Fruit fly (Drosophila melanogaster) whole organism, embryonic: ENCODE data around the gene Cdc7.

Experiments
- Atf3 ChIP-seq: fragments of 200-800 bp; sonication (Bioruptor generic); optimal IDR thresholded peaks from 3 replicates; lab custom pipeline; 2016; ENCODE audit warnings: missing biosample characterization, missing genetic modification characterization
- CG10267 ChIP-seq: fragments of 200-800 bp; sonication (Bioruptor generic); optimal IDR thresholded peaks from 2 replicates; lab custom pipeline; 2018; ENCODE audit warnings: missing biosample characterization, mild to moderate bottlenecking, missing genetic modification characterization, moderate library complexity
- CG11093 ChIP-seq: fragments of 200-800 bp; sonication (Bioruptor generic); IDR thresholded peaks from 3 replicates; pipeline ENCODE4 v1.3.6; 2022; ENCODE audit warnings: missing biosample characterization, missing genetic modification characterization
- CG12769 ChIP-seq: fragments of 200-800 bp; sonication (Bioruptor generic); optimal IDR thresholded peaks from 2 replicates; lab custom pipeline; 2019; ENCODE audit warnings: missing biosample characterization, mild to moderate bottlenecking, missing genetic modification characterization, moderate library complexity
- CG13894 ChIP-seq: fragments of 200-800 bp; sonication (Bioruptor generic); optimal IDR thresholded peaks from 3 replicates; lab custom pipeline; 2018; ENCODE audit warnings: missing biosample characterization, mild to moderate bottlenecking, missing genetic modification characterization, moderate library complexity
- CG14050 ChIP-seq: fragments of 200-800 bp; sonication (Bioruptor generic); IDR thresholded peaks from 3 replicates; pipeline ENCODE4 v1.3.6; 2022; ENCODE audit warnings: missing biosample characterization, missing genetic modification characterization
- CG14965 ChIP-seq: fragments of 200-800 bp; sonication (Bioruptor generic); optimal IDR thresholded peaks from 2 replicates; lab custom pipeline; 2016; ENCODE audit warnings: missing biosample characterization, missing genetic modification characterization, borderline replicate concordance
- CG1602 ChIP-seq: fragments of 200-800 bp; sonication (Bioruptor generic); optimal IDR thresholded peaks from 3 replicates; lab custom pipeline; 2016; ENCODE audit warnings: missing biosample characterization, missing genetic modification characterization
- CG1647 ChIP-seq: fragments of 200-800 bp; sonication (Bioruptor generic); optimal IDR thresholded peaks from 3 replicates; lab custom pipeline; 2016; ENCODE audit warnings: missing biosample characterization, missing genetic modification characterization
- CG17912 ChIP-seq: fragments of 200-800 bp; sonication (Bioruptor generic); optimal IDR thresholded peaks from 2 replicates; lab custom pipeline; 2018; ENCODE audit warnings: missing biosample characterization, mild to moderate bottlenecking, missing genetic modification characterization
- CG1792 ChIP-seq: fragments of 200-800 bp; sonication (Bioruptor generic); optimal IDR thresholded peaks from 2 replicates; lab custom pipeline; 2016; ENCODE audit warnings: missing biosample characterization, missing genetic modification characterization
- CG2199 ChIP-seq: fragments of 200-800 bp; sonication (Bioruptor generic); IDR thresholded peaks from 3 replicates; pipeline ENCODE4 v1.3.6; 2022; ENCODE audit warnings: missing biosample characterization, missing genetic modification characterization
- CG30020 ChIP-seq: fragments of 200-800 bp; optimal IDR thresholded peaks from 2 replicates; lab custom pipeline; 2019; ENCODE audit warnings: missing biosample characterization, mild to moderate bottlenecking, missing genetic modification characterization, moderate library complexity
- CG32532 ChIP-seq: fragments of 200-800 bp; sonication (Bioruptor generic); IDR thresholded peaks from 2 replicates; pipeline ENCODE4 v1.3.6; 2022; ENCODE audit warnings: missing biosample characterization, missing genetic modification characterization
- CG3838 ChIP-seq: fragments of 200-800 bp; sonication (Bioruptor generic); optimal IDR thresholded peaks from 3 replicates; lab custom pipeline; 2016; ENCODE audit warnings: missing biosample characterization, missing genetic modification characterization
- CG4617 ChIP-seq: fragments of 200-800 bp; sonication (Bioruptor generic); optimal IDR thresholded peaks from 3 replicates; lab custom pipeline; 2016; ENCODE audit warnings: missing biosample characterization, missing genetic modification characterization, borderline replicate concordance
- CG4854 ChIP-seq: fragments of 200-800 bp; sonication (Bioruptor generic); optimal IDR thresholded peaks from 2 replicates; lab custom pipeline; 2016; ENCODE audit warnings: missing biosample characterization, missing genetic modification characterization, inconsistent platforms
- CG6683 ChIP-seq: fragments of 200-800 bp; sonication (Bioruptor generic); optimal IDR thresholded peaks from 2 replicates; lab custom pipeline; 2017; ENCODE audit warnings: missing biosample characterization, mild to moderate bottlenecking, missing genetic modification characterization, missing genetic modification reagents
- CG7271 ChIP-seq: fragments of 200-800 bp; sonication (Bioruptor generic); optimal IDR thresholded peaks from 2 replicates; lab custom pipeline; 2018; ENCODE audit warnings: missing biosample characterization, mild to moderate bottlenecking, missing genetic modification characterization, moderate library complexity
- CG9797 ChIP-seq: fragments of 200-800 bp; sonication (Bioruptor generic); optimal IDR thresholded peaks from 3 replicates; lab custom pipeline; 2018; ENCODE audit warnings: missing biosample characterization, mild to moderate bottlenecking, missing genetic modification characterization
- Chrac-16 ChIP-seq: fragments of 200-800 bp; sonication (Bioruptor generic); optimal IDR thresholded peaks from 3 replicates; lab custom pipeline; 2016; ENCODE audit warnings: missing biosample characterization, missing genetic modification characterization
- Dfd ChIP-seq, 2 experiments: fragments of >200 bp; optimal IDR thresholded peaks; 2 replicates each; lab custom pipeline; 2017; ENCODE audit warnings: missing biosample characterization in 2 of 2, missing genetic modification characterization in 2 of 2
- Dref ChIP-seq: fragments of 200-800 bp; sonication (Bioruptor generic); IDR thresholded peaks from 2 replicates; pipeline ENCODE4 v1.3.6; 2022; ENCODE audit warnings: missing biosample characterization, missing genetic modification characterization
- Drgx ChIP-seq: fragments of 200-800 bp; sonication (Bioruptor generic); IDR thresholded peaks from 2 replicates; pipeline ENCODE4 v1.3.6; 2022; ENCODE audit warnings: missing biosample characterization, missing genetic modification characterization
- Fer1 ChIP-seq: fragments of 200-800 bp; sonication (Bioruptor generic); optimal IDR thresholded peaks from 2 replicates; lab custom pipeline; 2017; ENCODE audit warnings: missing biosample characterization, mild to moderate bottlenecking, missing genetic modification characterization
- GATAe ChIP-seq: fragments of 200-800 bp; sonication (Bioruptor generic); conservative IDR thresholded peaks from 2 replicates; pipeline ENCODE4 v1.3.6; 2022; ENCODE audit warnings: missing biosample characterization, missing genetic modification characterization
- HLH4C ChIP-seq: fragments of 200-800 bp; sonication (Bioruptor generic); IDR thresholded peaks from 3 replicates; pipeline ENCODE4 v1.3.6; 2022; ENCODE audit warnings: missing biosample characterization, missing genetic modification characterization; ENCODE audit not compliant: partially characterized antibody
- Lpt ChIP-seq: fragments of >200 bp; optimal IDR thresholded peaks from 2 replicates; lab custom pipeline; 2018; ENCODE audit warnings: missing biosample characterization, missing genetic modification characterization
- Neu2 ChIP-seq: fragments of 200-800 bp; sonication (Bioruptor generic); optimal IDR thresholded peaks from 3 replicates; lab custom pipeline; 2016; ENCODE audit warnings: missing biosample characterization, missing genetic modification characterization, borderline replicate concordance
- Ravus ChIP-seq: fragments of 200-800 bp; sonication (Bioruptor generic); IDR thresholded peaks from 2 replicates; pipeline ENCODE4 v1.3.6; 2022; ENCODE audit warnings: missing biosample characterization, missing genetic modification characterization
- Ssrp ChIP-seq: fragments of 200-800 bp; sonication (Bioruptor generic); optimal IDR thresholded peaks from 2 replicates; lab custom pipeline; 2018; ENCODE audit warnings: missing biosample characterization, mild to moderate bottlenecking, missing genetic modification characterization, moderate library complexity
- TFAM ChIP-seq: fragments of 200-800 bp; sonication (Bioruptor generic); optimal IDR thresholded peaks from 2 replicates; lab custom pipeline; 2017; ENCODE audit warnings: missing biosample characterization, missing genetic modification characterization, inconsistent platforms
- Xrp1 ChIP-seq: fragments of 200-800 bp; sonication (Bioruptor generic); IDR thresholded peaks from 2 replicates; pipeline ENCODE4 v1.3.6; 2022; ENCODE audit warnings: missing biosample characterization, missing genetic modification characterization
- aop ChIP-seq: fragments of 200-800 bp; sonication (Bioruptor generic); IDR thresholded peaks from 2 replicates; pipeline ENCODE4 v1.3.6; 2022; ENCODE audit warnings: missing biosample characterization, missing genetic modification characterization
- ato ChIP-seq: fragments of 200-800 bp; sonication (Bioruptor generic); IDR thresholded peaks from 2 replicates; pipeline ENCODE4 v1.3.6; 2022; ENCODE audit warnings: missing biosample characterization, missing genetic modification characterization; ENCODE audit not compliant: partially characterized antibody
- btn ChIP-seq: fragments of 200-800 bp; sonication (Bioruptor generic); optimal IDR thresholded peaks from 2 replicates; lab custom pipeline; 2016; ENCODE audit warnings: missing biosample characterization, missing genetic modification characterization
- danr ChIP-seq: fragments of 200-800 bp; sonication (Bioruptor generic); IDR thresholded peaks from 2 replicates; pipeline ENCODE4 v1.3.6; 2022; ENCODE audit warnings: missing biosample characterization, missing genetic modification characterization
- dmrt11E ChIP-seq: fragments of 200-800 bp; sonication (Bioruptor generic); optimal IDR thresholded peaks from 3 replicates; lab custom pipeline; 2018; ENCODE audit warnings: missing biosample characterization, mild to moderate bottlenecking, missing genetic modification characterization, moderate library complexity
- dpn ChIP-seq, 2 experiments: fragments of 200-800 bp; sonication (Bioruptor generic); optimal IDR thresholded peaks; 3 replicates each; lab custom pipeline; 2016; ENCODE audit warnings: missing biosample characterization in 2 of 2, missing genetic modification characterization in 2 of 2
- gt ChIP-seq: fragments of 200-800 bp; sonication (Bioruptor generic); IDR thresholded peaks from 2 replicates; pipeline ENCODE4 v1.3.6; 2022; ENCODE audit warnings: missing biosample characterization, missing genetic modification characterization
- lab ChIP-seq: fragments of 200-800 bp; sonication (Bioruptor generic); optimal IDR thresholded peaks from 3 replicates; lab custom pipeline; 2017; ENCODE audit warnings: missing biosample characterization, missing genetic modification characterization, mild to moderate bottlenecking, moderate library complexity, missing genetic modification reagents
- lmd ChIP-seq: fragments of 200-800 bp; sonication (Bioruptor generic); IDR thresholded peaks from 2 replicates; pipeline ENCODE4 v1.3.6; 2022; ENCODE audit warnings: missing biosample characterization, missing genetic modification characterization
- nmo ChIP-seq: fragments of 200-800 bp; sonication (Bioruptor generic); optimal IDR thresholded peaks from 2 replicates; lab custom pipeline; 2018; ENCODE audit warnings: missing biosample characterization, mild to moderate bottlenecking, missing genetic modification characterization, moderate library complexity
- pan ChIP-seq, 4 experiments: fragments of >200 bp in 3 of 4; fragments of 200-800 bp in 1 of 4; sonication (Bioruptor generic) in 1 of 4; optimal IDR thresholded peaks in 3 of 4; IDR thresholded peaks in 1 of 4; 2 replicates each; pipeline versions ENCODE4 v1.3.6 to Lab custom; 2017 to 2022; ENCODE audit warnings: missing biosample characterization in 2 of 4, missing genetic modification characterization in 2 of 4, mixed read lengths in 1 of 4
- pros ChIP-seq: fragments of 200-800 bp; sonication (Bioruptor generic); optimal IDR thresholded peaks from 3 replicates; lab custom pipeline; 2019; ENCODE audit warnings: missing biosample characterization, mild to moderate bottlenecking, missing genetic modification characterization, moderate library complexity
- seq ChIP-seq: fragments of 200-800 bp; sonication (Bioruptor generic); IDR thresholded peaks from 2 replicates; pipeline ENCODE4 v1.3.6; 2022; ENCODE audit warnings: missing biosample characterization, missing genetic modification characterization
- sr ChIP-seq: fragments of 200-800 bp; sonication (Bioruptor generic); IDR thresholded peaks from 3 replicates; pipeline ENCODE4 v1.3.6; 2022; ENCODE audit warnings: missing biosample characterization, missing genetic modification characterization
- tio ChIP-seq: fragments of 200-800 bp; sonication (Bioruptor generic); optimal IDR thresholded peaks from 2 replicates; lab custom pipeline; 2017; ENCODE audit warnings: missing biosample characterization, missing genetic modification characterization, inconsistent platforms
- toy ChIP-seq: fragments of 200-800 bp; sonication (Bioruptor generic); IDR thresholded peaks from 2 replicates; pipeline ENCODE4 v1.3.6; 2022; ENCODE audit warnings: missing biosample characterization, missing genetic modification characterization
- wor ChIP-seq: fragments of 200-800 bp; sonication (Bioruptor generic); IDR thresholded peaks from 2 replicates; pipeline ENCODE4 v1.3.6; 2022; ENCODE audit warnings: missing biosample characterization, missing genetic modification characterization

Gene Cdc7

dm6 chrX:6677826-6678489, 23.6 kb downstream of the Cdc7 start, which contains the start of gene Fum1 (continued):
- TF ChIP-seq CG7271, result no peak
- TF ChIP-seq sr (GFP tag; lab: Robert Waterston, UW), result no peak
- no peak for TF ChIP-seq danr (GFP tag; lab: Robert Waterston, UW)
- TF ChIP-seq CG9797 (GFP tag; lab: Kevin White, UChicago), result no peak
- no peak for TF ChIP-seq TFAM (GFP tag; lab: Kevin White, UChicago)
- TF ChIP-seq CG12769 (tag; lab: Kevin White, UChicago), result no peak
- TF ChIP-seq CG2199 (GFP tag; lab: Robert Waterston, UW), result no peak
- peak; percentile 16 for TF ChIP-seq Fer1 (GFP tag; lab: Kevin White, UChicago)
- no peak for TF ChIP-seq tio (GFP tag; lab: Kevin White, UChicago)
- TF ChIP-seq CG4854 (GFP tag; lab: Kevin White, UChicago), result no peak
- TF ChIP-seq Dfd (GFP tag; optimal IDR thresholded peaks at IDR 0.05; lab: Kevin White, UChicago), result no peak
- no peak for TF ChIP-seq wor (GFP tag; lab: Robert Waterston, UW)
- no peak for TF ChIP-seq CG14050 (GFP tag; lab: Robert Waterston, UW)
- TF ChIP-seq Neu2 (GFP tag; lab: Kevin White, UChicago), result no peak
- TF ChIP-seq lmd (GFP tag; lab: Robert Waterston, UW), result no peak
- no peak for TF ChIP-seq Ravus (GFP tag; lab: Robert Waterston, UW)
- TF ChIP-seq aop (GFP tag; lab: Robert Waterston, UW), result no peak
- no peak for TF ChIP-seq CG1647 (GFP tag; lab: Kevin White, UChicago)
- no peak for TF ChIP-seq dmrt11E
- no peak for TF ChIP-seq Lpt (GFP tag; lab: Kevin White, UChicago)
- TF ChIP-seq CG1602 (GFP tag; lab: Kevin White, UChicago), result no peak
- peak; percentile 57; the same call in 1 of the 2 replicates for TF ChIP-seq ato
- TF ChIP-seq CG13894 (tag; lab: Kevin White, UChicago), result peak; percentile 40
- TF ChIP-seq pan (optimal IDR thresholded peaks at IDR 0.05; lab: Kevin White, UChicago), result no peak
- TF ChIP-seq pan (GFP tag; optimal IDR thresholded peaks at IDR 0.05 in 1 of 2, IDR thresholded peaks at IDR 0.05 in 1 of 2), result no peak
- no peak for TF ChIP-seq Drgx (GFP tag; lab: Robert Waterston, UW)
- no peak for TF ChIP-seq CG4617
- no peak for TF ChIP-seq lab
- no peak for TF ChIP-seq Ssrp (tag; lab: Kevin White, UChicago)
- TF ChIP-seq CG17912 (GFP tag; lab: Kevin White, UChicago), result no peak
- TF ChIP-seq dpn (GFP tag; optimal IDR thresholded peaks at IDR 0.05; lab: Kevin White, UChicago), result peak in 1 of 2 experiments; percentile 6
- no peak for TF ChIP-seq gt
- no peak for TF ChIP-seq pros (GFP tag; lab: Kevin White, UChicago)
- TF ChIP-seq CG10267 (tag; lab: Kevin White, UChicago), result peak; percentile 44
- TF ChIP-seq Xrp1 (GFP tag; lab: Robert Waterston, UW), result no peak
- TF ChIP-seq CG14965, result no peak
- no peak for TF ChIP-seq GATAe (GFP tag; lab: Robert Waterston, UW)
- TF ChIP-seq CG30020 (tag; lab: Kevin White, UChicago), result peak; percentile 18
- TF ChIP-seq CG32532 (GFP tag; lab: Robert Waterston, UW), result no peak
- TF ChIP-seq HLH4C (GFP tag; lab: Robert Waterston, UW), result peak; percentile 92
- TF ChIP-seq btn (GFP tag; lab: Kevin White, UChicago), result no peak
- no peak for TF ChIP-seq CG1792 (GFP tag; lab: Kevin White, UChicago)
- peak; percentile 13 for TF ChIP-seq Chrac-16
- peak; percentile 74 for TF ChIP-seq Dref (GFP tag; lab: Robert Waterston, UW)
- TF ChIP-seq nmo (GFP tag; lab: Kevin White, UChicago), result peak; percentile 49
- TF ChIP-seq CG3838 (GFP tag; lab: Kevin White, UChicago), result no peak
- TF ChIP-seq CG6683 (GFP tag; lab: Kevin White, UChicago), result no peak
- TF ChIP-seq toy, result no peak
- no peak for TF ChIP-seq CG11093 (GFP tag; lab: Robert Waterston, UW)
- no peak for TF ChIP-seq Atf3 (GFP tag; lab: Kevin White, UChicago)
- no peak for TF ChIP-seq seq (GFP tag; lab: Robert Waterston, UW)
